Fruit fly (Drosophila melanogaster) whole organism, wandering third instar larva: Measurements from ENCODE around the gene CG13048.

Source experiments
- CG32264 ChIP-seq: fragments of 200-800 bp; sonication (Bioruptor generic); optimal IDR thresholded peaks from 2 replicates; lab custom pipeline; 2016; ENCODE audit warnings: missing biosample characterization, missing genetic modification characterization
- CG9705 ChIP-seq: fragments of 200-800 bp; sonication (Bioruptor generic); optimal IDR thresholded peaks from 2 replicates; lab custom pipeline; 2018; ENCODE audit warnings: missing biosample characterization, mild to moderate bottlenecking, missing genetic modification characterization
- CrebA ChIP-seq: fragments of 200-800 bp; sonication (Bioruptor generic); optimal IDR thresholded peaks from 2 replicates; lab custom pipeline; 2016; ENCODE audit warnings: missing biosample characterization, mild to moderate bottlenecking, missing genetic modification characterization, borderline replicate concordance
- Dfd ChIP-seq: fragments of >200 bp; optimal IDR thresholded peaks from 2 replicates; lab custom pipeline; 2017; ENCODE audit warnings: missing biosample characterization, missing genetic modification characterization
- Dif ChIP-seq: fragments of 200-275, 200-300 bp; sonication (Bioruptor generic); optimal IDR thresholded peaks from 2 replicates; lab custom pipeline; 2018; ENCODE audit warnings: missing biosample characterization, missing genetic modification characterization; ENCODE audit not compliant: partially characterized antibody
- GATAd ChIP-seq: sonication (Bioruptor generic); optimal IDR thresholded peaks from 2 replicates; lab custom pipeline; 2016; ENCODE audit warnings: missing biosample characterization, missing genetic modification characterization
- HLH106 ChIP-seq: fragments of 200-800 bp; optimal IDR thresholded peaks from 3 replicates; lab custom pipeline; 2019; ENCODE audit warnings: missing biosample characterization, mild to moderate bottlenecking, missing genetic modification characterization, moderate library complexity
- Hr78 ChIP-seq: fragments of >200 bp; optimal IDR thresholded peaks from 2 replicates; lab custom pipeline; 2017; ENCODE audit warnings: missing biosample characterization, missing genetic modification characterization
- Hr83 ChIP-seq: fragments of 200-300 bp; sonication (Bioruptor generic); optimal IDR thresholded peaks from 2 replicates; lab custom pipeline; 2016; ENCODE audit warnings: missing biosample characterization, mild to moderate bottlenecking, missing genetic modification characterization, moderate library complexity; ENCODE audit not compliant: poor library complexity, severe bottlenecking
- Jra ChIP-seq: sonication (Bioruptor generic); optimal IDR thresholded peaks from 2 replicates; lab custom pipeline; 2016; ENCODE audit warnings: missing biosample characterization, missing genetic modification characterization
- Mio ChIP-seq: sonication (Bioruptor generic); optimal IDR thresholded peaks from 2 replicates; lab custom pipeline; 2016; ENCODE audit warnings: missing biosample characterization, missing genetic modification characterization
- Myc ChIP-seq: fragments of >200 bp; optimal IDR thresholded peaks from 2 replicates; lab custom pipeline; 2017
- N ChIP-seq: fragments of >200 bp; optimal IDR thresholded peaks from 2 replicates; lab custom pipeline; 2018; ENCODE audit warnings: missing biosample characterization, missing external identifiers, missing genetic modification characterization
- OdsH ChIP-seq: fragments of 200-800 bp; sonication (Bioruptor generic); optimal IDR thresholded peaks from 2 replicates; lab custom pipeline; 2016; ENCODE audit warnings: missing biosample characterization, mild to moderate bottlenecking, missing genetic modification characterization
- Rel ChIP-seq, 2 experiments: fragments of 200-800 bp; sonication (Bioruptor generic) in 1 of 2; optimal IDR thresholded peaks; 2 replicates in 1 of 2; 3 replicates in 1 of 2; lab custom pipeline; 2016 to 2019; ENCODE audit warnings: mild to moderate bottlenecking in 2 of 2, missing biosample characterization in 2 of 2, missing genetic modification characterization in 2 of 2, moderate library complexity in 1 of 2
- br ChIP-seq: fragments of 200-800 bp; sonication (Bioruptor generic); optimal IDR thresholded peaks from 2 replicates; lab custom pipeline; 2016; ENCODE audit warnings: missing biosample characterization, missing genetic modification characterization
- brk ChIP-seq: fragments of 200-800 bp; sonication (Bioruptor generic); optimal IDR thresholded peaks from 2 replicates; lab custom pipeline; 2016; ENCODE audit warnings: missing biosample characterization, mild to moderate bottlenecking, missing genetic modification characterization
- dl ChIP-seq, 2 experiments: fragments of 175-275, 200-275 bp in 1 of 2; fragments of 200-275 bp in 1 of 2; sonication (Bioruptor generic); optimal IDR thresholded peaks; lab custom pipeline; 2018; ENCODE audit warnings: mild to moderate bottlenecking in 2 of 2, missing biosample characterization in 2 of 2, missing genetic modification characterization in 2 of 2, moderate library complexity in 2 of 2; ENCODE audit not compliant: partially characterized antibody in 2 of 2, insufficient read depth in 1 of 2
- dmrt93B ChIP-seq: fragments of 200-800 bp; sonication (Bioruptor generic); optimal IDR thresholded peaks from 2 replicates; lab custom pipeline; 2018; ENCODE audit warnings: missing biosample characterization, mild to moderate bottlenecking, missing genetic modification characterization
- dsf ChIP-seq: sonication (Bioruptor generic); optimal IDR thresholded peaks from 2 replicates; lab custom pipeline; 2016; ENCODE audit warnings: missing biosample characterization, missing genetic modification characterization, borderline replicate concordance
- ey ChIP-seq: fragments of 200-800 bp; sonication (Bioruptor generic); optimal IDR thresholded peaks from 2 replicates; lab custom pipeline; 2016; ENCODE audit warnings: missing biosample characterization, missing genetic modification characterization
- foxo ChIP-seq, 2 experiments: fragments of 200-800 bp; sonication (Bioruptor generic); optimal IDR thresholded peaks; 2 replicates in 1 of 2; 3 replicates in 1 of 2; lab custom pipeline; 2016 to 2017; ENCODE audit warnings: missing biosample characterization in 2 of 2, missing genetic modification characterization in 2 of 2
- h ChIP-seq: fragments of 200-800 bp; sonication (Bioruptor generic); optimal IDR thresholded peaks from 3 replicates; lab custom pipeline; 2016; ENCODE audit warnings: missing biosample characterization, mild to moderate bottlenecking, missing genetic modification characterization
- jim ChIP-seq: fragments of 175-275, 200-325 bp; sonication (Bioruptor generic); optimal IDR thresholded peaks from 2 replicates; lab custom pipeline; 2016; ENCODE audit warnings: missing biosample characterization, mild to moderate bottlenecking, missing genetic modification characterization
- lola ChIP-seq: fragments of >200 bp; optimal IDR thresholded peaks from 2 replicates; lab custom pipeline; 2017; ENCODE audit warnings: missing biosample characterization, missing genetic modification characterization
- pan ChIP-seq: fragments of >200 bp; optimal IDR thresholded peaks from 2 replicates; lab custom pipeline; 2017
- psq ChIP-seq: fragments of 200-800 bp; sonication (Bioruptor generic); optimal IDR thresholded peaks from 3 replicates; lab custom pipeline; 2017; ENCODE audit warnings: missing biosample characterization, mild to moderate bottlenecking, missing genetic modification characterization, moderate library complexity
- sage ChIP-seq: fragments of 200-800 bp; sonication (Bioruptor generic); optimal IDR thresholded peaks from 2 replicates; lab custom pipeline; 2016; ENCODE audit warnings: missing biosample characterization, mild to moderate bottlenecking, missing genetic modification characterization
- sv ChIP-seq: fragments of 200-800 bp; sonication (Bioruptor generic); optimal IDR thresholded peaks from 3 replicates; lab custom pipeline; 2016; ENCODE audit warnings: missing biosample characterization, missing genetic modification characterization
- tai ChIP-seq: sonication (Bioruptor generic); optimal IDR thresholded peaks from 2 replicates; lab custom pipeline; 2016; ENCODE audit warnings: missing biosample characterization, missing genetic modification characterization
- usp ChIP-seq: fragments of >200 bp; optimal IDR thresholded peaks from 2 replicates; lab custom pipeline; 2017; ENCODE audit warnings: missing biosample characterization, missing genetic modification characterization

CG13048 gene

dm6 chr3L:16317724-16318123, 34.0 kb upstream of the CG13048 start, which contains the start of gene Nplp3:
Gene Nplp3, plus strand, starts transcription at chr3L:16318024.
- TF ChIP-seq dl (GFP tag; optimal IDR thresholded peaks at IDR 0.05; lab: Kevin White, UChicago; ENCODE audit: insufficient read depth in 1 of 2, partially characterized antibody in 2 of 2) (no peak), Hr78 (GFP tag; lab: Kevin White, UChicago) (no peak), dsf (GFP tag; lab: Kevin White, UChicago) (no peak), br (no peak), psq (GFP tag; lab: Kevin White, UChicago) (no peak), Rel (GFP tag; optimal IDR thresholded peaks at IDR 0.05; lab: Kevin White, UChicago) (no peak), Rel (tag; optimal IDR thresholded peaks at IDR 0.05; lab: Kevin White, UChicago) (no peak), ey (GFP tag; lab: Kevin White, UChicago) (no peak), CrebA (no peak), tai (GFP tag; lab: Kevin White, UChicago) (no peak), Hr83 (no peak), Mio (GFP tag; lab: Kevin White, UChicago) (no peak), Myc (no peak), usp (GFP tag; lab: Kevin White, UChicago) (no peak), pan (lab: Kevin White, UChicago) (no peak), lola (GFP tag; lab: Kevin White, UChicago) (no peak), N (GFP tag; lab: Kevin White, UChicago) (no peak), OdsH (GFP tag; lab: Kevin White, UChicago) (no peak), Dfd (GFP tag; lab: Kevin White, UChicago) (no peak), GATAd (GFP tag; lab: Kevin White, UChicago) (no peak)

dm6 chr3L:16313985-16314384, 30.3 kb upstream of the CG13048 start, which contains the start of gene CG13062:
Gene CG13062, plus strand, starts transcription at chr3L:16314285.
- TF ChIP-seq pan (lab: Kevin White, UChicago): no peak
- TF ChIP-seq lola (GFP tag; lab: Kevin White, UChicago): no peak
- TF ChIP-seq HLH106 (tag; lab: Kevin White, UChicago): no peak
- TF ChIP-seq Jra (GFP tag; lab: Kevin White, UChicago): no peak
- TF ChIP-seq br: no peak
- TF ChIP-seq dl (GFP tag; optimal IDR thresholded peaks at IDR 0.05; lab: Kevin White, UChicago; ENCODE audit: insufficient read depth in 1 of 2, partially characterized antibody in 2 of 2): no peak
- TF ChIP-seq h (GFP tag; lab: Kevin White, UChicago): no peak
- TF ChIP-seq CG32264 (GFP tag; lab: Kevin White, UChicago): no peak
- no peak for TF ChIP-seq brk (GFP tag; lab: Kevin White, UChicago)
- no peak for TF ChIP-seq usp (GFP tag; lab: Kevin White, UChicago)
- no peak for TF ChIP-seq Rel (GFP tag; optimal IDR thresholded peaks at IDR 0.05; lab: Kevin White, UChicago)
- TF ChIP-seq Rel (tag; optimal IDR thresholded peaks at IDR 0.05; lab: Kevin White, UChicago): no peak

dm6 chr3L:16309972-16310371, 26.3 kb upstream of the CG13048 start:
- TF ChIP-seq jim (GFP tag; lab: Kevin White, UChicago) (no peak), foxo (GFP tag; optimal IDR thresholded peaks at IDR 0.05; lab: Kevin White, UChicago) (peak in 1 of 2 experiments; percentile 55), h (GFP tag; lab: Kevin White, UChicago) (no peak), ey (GFP tag; lab: Kevin White, UChicago) (peak; percentile 32), br (peak; percentile 17)

dm6 chr3L:16308380-16308779, 24.7 kb upstream of the CG13048 start, which contains the start of gene CG13042:
Gene CG13042, minus strand, starts transcription at chr3L:16308480.
- TF ChIP-seq Dfd (GFP tag; lab: Kevin White, UChicago) (no peak), h (GFP tag; lab: Kevin White, UChicago) (no peak), sage (GFP tag; lab: Kevin White, UChicago) (no peak), ey (GFP tag; lab: Kevin White, UChicago) (no peak), HLH106 (tag; lab: Kevin White, UChicago) (no peak), sv (no peak), lola (GFP tag; lab: Kevin White, UChicago) (no peak), Dif (GFP tag; lab: Kevin White, UChicago) (no peak), dmrt93B (no peak), CG9705 (GFP tag; lab: Kevin White, UChicago) (no peak), Jra (GFP tag; lab: Kevin White, UChicago) (no peak)
